Worm (Caenorhabditis elegans) whole organism, L3 larva: ENCODE measurements around the gene acs-17.

Source experiments
- nhr-12 ChIP-seq: fragments of 150-350 bp; optimal IDR thresholded peaks from 2 replicates; lab custom pipeline; 2014; ENCODE audit warnings: missing biosample characterization, missing genetic modification characterization
- nhr-237 ChIP-seq: fragments of 150-350 bp; optimal IDR thresholded peaks from 2 replicates; lab custom pipeline; 2014; ENCODE audit warnings: missing biosample characterization, missing genetic modification characterization

DNA sequence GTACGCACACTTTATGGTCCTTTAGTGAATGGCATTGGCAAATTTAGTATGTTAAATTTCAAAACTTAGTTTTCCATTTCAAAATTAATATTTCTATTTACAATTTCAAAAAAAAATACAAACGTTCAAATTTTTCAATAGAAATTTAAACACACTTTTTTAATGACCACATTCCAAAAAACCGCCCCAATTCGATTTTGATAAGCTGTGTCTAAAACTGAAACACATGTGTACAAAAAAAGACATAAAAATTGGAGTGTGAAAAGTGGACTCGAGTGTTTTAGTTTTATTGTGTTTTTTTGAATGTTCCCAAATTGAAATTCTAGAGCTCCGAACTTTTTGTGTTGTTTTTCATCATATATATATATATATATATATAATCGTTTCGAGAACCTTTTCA, 31.4 kb upstream of the acs-17 start:
- TF ChIP-seq nhr-237 (tag; lab: Kevin White, UChicago): no peak
- no peak for TF ChIP-seq nhr-12 (tag; lab: Kevin White, UChicago)
